Worm (Caenorhabditis elegans): ENCODE results near the gene C29E4.13.

C29E4.13 gene

ce11 chrIII:7893224-7893623 lies 35.3 kb downstream of the C29E4.13 start:
- TF ChIP-seq flt-1 (GFP tag; IDR thresholded peaks at IDR 0.05), result no peak
- no peak for TF ChIP-seq ets-7 (tag; optimal IDR thresholded peaks at IDR 0.05)

ce11 chrIII:7892333-7892732 lies 36.2 kb downstream of the C29E4.13 start:
- TF ChIP-seq ceh-13 (GFP tag; optimal IDR thresholded peaks at IDR 0.05), result no peak
- TF ChIP-seq F13C5.2 (tag; optimal IDR thresholded peaks at IDR 0.05), result no peak
- no peak for TF ChIP-seq hmbx-1 (tag; optimal IDR thresholded peaks at IDR 0.05)
- no peak for TF ChIP-seq tbx-37 (GFP tag; conservative IDR thresholded peaks at IDR 0.05)
- no peak for TF ChIP-seq aly-1 (tag; optimal IDR thresholded peaks at IDR 0.05)
- no peak for TF ChIP-seq pes-1 (GFP tag; IDR thresholded peaks at IDR 0.05)
- TF ChIP-seq hnd-1 (tag; optimal IDR thresholded peaks at IDR 0.05), result no peak
- TF ChIP-seq scrt-1 (GFP tag; IDR thresholded peaks at IDR 0.05), result no peak
- no peak for TF ChIP-seq B0310.2 (tag; optimal IDR thresholded peaks at IDR 0.05)
- TF ChIP-seq tra-4 (tag; optimal IDR thresholded peaks at IDR 0.05), result no peak
- TF ChIP-seq ama-1 (optimal IDR thresholded peaks at IDR 0.05), result no peak
- no peak for TF ChIP-seq ets-7 (tag; optimal IDR thresholded peaks at IDR 0.05)

ce11 chrIII:7891573-7892306 lies 36.8 kb downstream of the C29E4.13 start, which contains the start of the genes ZK688.5 and fahd-1:
ZK688.5 (minus strand) TSS chrIII:7891623.
fahd-1 (plus strand) TSS chrIII:7892256.
- no peak for TF ChIP-seq scrt-1 (GFP tag; IDR thresholded peaks at IDR 0.05)
- no peak for TF ChIP-seq hmg-4 (GFP tag; optimal IDR thresholded peaks at IDR 0.05)
- peak; percentile 58; the same call in 1 of the 2 replicates for TF ChIP-seq sea-1 (GFP tag; conservative IDR thresholded peaks at IDR 0.05)
- TF ChIP-seq ama-1 (optimal IDR thresholded peaks at IDR 0.05), result no peak
- no peak for TF ChIP-seq aly-1 (tag; optimal IDR thresholded peaks at IDR 0.05)
- TF ChIP-seq ceh-36 (tag; optimal IDR thresholded peaks at IDR 0.05), result no peak
- no peak for TF ChIP-seq tra-4 (tag; optimal IDR thresholded peaks at IDR 0.05)
- TF ChIP-seq ets-7 (tag; optimal IDR thresholded peaks at IDR 0.05), result no peak
- TF ChIP-seq ceh-13 (GFP tag; optimal IDR thresholded peaks at IDR 0.05), result no peak
- TF ChIP-seq pes-1 (GFP tag; IDR thresholded peaks at IDR 0.05), result no peak
- peak; percentile 10 for TF ChIP-seq F13C5.2 (tag; optimal IDR thresholded peaks at IDR 0.05)
- TF ChIP-seq tbx-11 (GFP tag; IDR thresholded peaks at IDR 0.05), result no peak
- no peak for TF ChIP-seq B0310.2 (tag; optimal IDR thresholded peaks at IDR 0.05)
- no peak for TF ChIP-seq hnd-1 (tag; optimal IDR thresholded peaks at IDR 0.05)

- TF ChIP-seq ceh-13 (GFP tag; optimal IDR thresholded peaks at IDR 0.05) (no peak), flt-1 (GFP tag; IDR thresholded peaks at IDR 0.05) (no peak), B0310.2 (tag; optimal IDR thresholded peaks at IDR 0.05) (no peak), pes-1 (GFP tag; IDR thresholded peaks at IDR 0.05) (no peak), tra-4 (tag; optimal IDR thresholded peaks at IDR 0.05) (no peak), hmg-4 (GFP tag; optimal IDR thresholded peaks at IDR 0.05) (no peak), scrt-1 (GFP tag; IDR thresholded peaks at IDR 0.05) (no peak), tbx-37 (GFP tag; conservative IDR thresholded peaks at IDR 0.05) (no peak)
Observed at ce11 chrIII:7889036-7889435, 39.5 kb downstream of the C29E4.13 start.

ce11 chrIII:7884863-7885262 lies 43.7 kb downstream of the C29E4.13 start, which contains the start of gene ZK688.11:
ZK688.11 (minus strand) TSS chrIII:7884963.
- no peak for TF ChIP-seq F13C5.2 (tag; optimal IDR thresholded peaks at IDR 0.05)
- no peak for TF ChIP-seq pes-1 (GFP tag; IDR thresholded peaks at IDR 0.05)
- TF ChIP-seq aly-1 (tag; optimal IDR thresholded peaks at IDR 0.05), result no peak
- TF ChIP-seq hmg-4 (GFP tag; optimal IDR thresholded peaks at IDR 0.05), result no peak
- no peak for TF ChIP-seq tbx-11 (GFP tag; IDR thresholded peaks at IDR 0.05)
- no peak for TF ChIP-seq ceh-13 (GFP tag; optimal IDR thresholded peaks at IDR 0.05)
- no peak for TF ChIP-seq B0310.2 (tag; optimal IDR thresholded peaks at IDR 0.05)
- no peak for TF ChIP-seq tra-4 (tag; optimal IDR thresholded peaks at IDR 0.05)
- no peak for TF ChIP-seq ets-7 (tag; optimal IDR thresholded peaks at IDR 0.05)
- TF ChIP-seq hnd-1 (tag; optimal IDR thresholded peaks at IDR 0.05), result no peak
- TF ChIP-seq tbx-37 (GFP tag; conservative IDR thresholded peaks at IDR 0.05), result no peak
- no peak for TF ChIP-seq ceh-36 (tag; optimal IDR thresholded peaks at IDR 0.05)

ce11 chrIII:7882900-7883299 lies 45.6 kb downstream of the C29E4.13 start, which contains the start of gene ZK688.9:
ZK688.9 (minus strand) TSS chrIII:7883000.
- TF ChIP-seq ets-7 (tag; optimal IDR thresholded peaks at IDR 0.05), result no peak
- TF ChIP-seq tra-4 (tag; optimal IDR thresholded peaks at IDR 0.05), result no peak
- no peak for TF ChIP-seq B0310.2 (tag; optimal IDR thresholded peaks at IDR 0.05)
- no peak for TF ChIP-seq aly-1 (tag; optimal IDR thresholded peaks at IDR 0.05)
- TF ChIP-seq flt-1 (GFP tag; IDR thresholded peaks at IDR 0.05), result no peak
- no peak for TF ChIP-seq pes-1 (GFP tag; IDR thresholded peaks at IDR 0.05)
- TF ChIP-seq sea-1 (GFP tag; conservative IDR thresholded peaks at IDR 0.05), result no peak
- TF ChIP-seq hmbx-1 (tag; optimal IDR thresholded peaks at IDR 0.05), result no peak
- no peak for TF ChIP-seq scrt-1 (GFP tag; IDR thresholded peaks at IDR 0.05)
- no peak for TF ChIP-seq F13C5.2 (tag; optimal IDR thresholded peaks at IDR 0.05)
- TF ChIP-seq tbx-11 (GFP tag; IDR thresholded peaks at IDR 0.05), result no peak
- TF ChIP-seq tbx-37 (GFP tag; conservative IDR thresholded peaks at IDR 0.05), result no peak
- no peak for TF ChIP-seq ceh-36 (tag; optimal IDR thresholded peaks at IDR 0.05)
- no peak for TF ChIP-seq hmg-4 (GFP tag; optimal IDR thresholded peaks at IDR 0.05)

- TF ChIP-seq B0310.2 (tag; optimal IDR thresholded peaks at IDR 0.05), result no peak
- TF ChIP-seq ama-1 (optimal IDR thresholded peaks at IDR 0.05), result no peak
- no peak for TF ChIP-seq sea-1 (GFP tag; conservative IDR thresholded peaks at IDR 0.05)
- TF ChIP-seq ets-7 (tag; optimal IDR thresholded peaks at IDR 0.05), result no peak
- TF ChIP-seq tbx-11 (GFP tag; IDR thresholded peaks at IDR 0.05), result no peak
- TF ChIP-seq ceh-36 (tag; optimal IDR thresholded peaks at IDR 0.05), result no peak
- TF ChIP-seq scrt-1 (GFP tag; IDR thresholded peaks at IDR 0.05), result no peak
Observed at ce11 chrIII:7880132-7880715, 48.3 kb downstream of the C29E4.13 start.
